Worm (Caenorhabditis elegans): ENCODE results near the gene nhr-112.
A peak's percentile ranks its signal among the peaks of the same experiment; 100 is the strongest.

nhr-112 gene

DNA sequence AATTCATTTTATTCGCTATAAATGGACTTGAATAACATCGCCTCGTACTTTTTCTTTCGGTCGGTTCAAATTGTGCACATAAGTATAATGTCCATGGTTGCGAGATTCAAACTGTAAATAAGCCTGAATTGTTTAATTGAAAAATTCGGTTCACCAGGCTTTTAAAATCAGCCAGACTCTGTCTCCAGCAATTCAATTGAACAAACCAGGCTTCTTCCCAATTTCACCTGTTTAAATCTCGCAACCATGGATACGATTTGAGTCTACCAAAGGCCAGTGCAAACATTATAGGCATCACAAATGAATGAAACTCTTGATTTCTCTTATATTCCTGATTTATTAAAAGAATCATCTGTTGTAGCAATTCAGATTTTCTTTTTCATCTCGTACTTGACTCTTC lies 8.0 kb upstream of the nhr-112 start, which contains the start of gene srz-100:
srz-100 (plus strand) TSS at position 301 of the 400 bp plus-strand sequence.
- TF ChIP-seq dao-5 (tag; optimal IDR thresholded peaks at IDR 0.05) (no peak), him-1 (tag; optimal IDR thresholded peaks at IDR 0.05) (no peak), W03F9.2 (tag; optimal IDR thresholded peaks at IDR 0.05) (no peak)

- no peak for TF ChIP-seq him-1 (tag; optimal IDR thresholded peaks at IDR 0.05)
- no peak for TF ChIP-seq W03F9.2 (tag; optimal IDR thresholded peaks at IDR 0.05)
Measured at ce11 chrV:16729961-16730360, 6.3 kb upstream of the nhr-112 start, which contains the start of gene srz-99. TSS of gene srz-99 (plus strand) at chrV:16730261.

- TF ChIP-seq dao-5 (tag; optimal IDR thresholded peaks at IDR 0.05) (no peak), him-1 (tag; optimal IDR thresholded peaks at IDR 0.05) (no peak), W03F9.2 (tag; optimal IDR thresholded peaks at IDR 0.05) (no peak)
Measured at ce11 chrV:16728431-16728830, 4.8 kb upstream of the nhr-112 start, which contains the start of gene fbxa-127. TSS of gene fbxa-127 (plus strand) at chrV:16728731.

- TF ChIP-seq him-1 (tag; optimal IDR thresholded peaks at IDR 0.05) (no peak), dao-5 (tag; optimal IDR thresholded peaks at IDR 0.05) (no peak), W03F9.2 (tag; optimal IDR thresholded peaks at IDR 0.05) (no peak)
Measured at ce11 chrV:16726915-16727314, 3.3 kb upstream of the nhr-112 start, which contains the start of gene T25E12.14. TSS of gene T25E12.14 (plus strand) at chrV:16727215.

- TF ChIP-seq W03F9.2 (tag; optimal IDR thresholded peaks at IDR 0.05) (peak; percentile 47), dao-5 (tag; optimal IDR thresholded peaks at IDR 0.05) (no peak)
Measured at ce11 chrV:16725955-16726354, 2.3 kb upstream of the nhr-112 start.

DNA sequence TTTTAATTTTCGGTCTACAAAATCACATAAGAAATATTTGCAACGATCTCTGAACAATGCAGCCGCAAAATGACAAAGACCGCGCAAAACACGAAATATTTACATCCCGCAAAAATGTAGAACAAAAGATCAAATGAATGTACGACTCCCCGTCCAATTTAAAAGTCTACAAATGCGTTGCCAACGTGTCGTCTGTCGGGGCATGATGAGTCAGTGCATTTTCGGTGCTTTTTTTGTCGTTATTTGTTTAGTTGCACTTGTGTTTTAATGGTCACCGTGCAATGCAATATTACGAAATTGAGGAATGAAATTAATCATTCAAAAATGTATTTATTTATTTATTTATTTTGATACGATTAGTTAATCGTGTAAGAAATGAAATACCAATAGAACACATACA lies 930 bp upstream of the nhr-112 start:
- TF ChIP-seq him-1 (tag; optimal IDR thresholded peaks at IDR 0.05) = no peak

DNA sequence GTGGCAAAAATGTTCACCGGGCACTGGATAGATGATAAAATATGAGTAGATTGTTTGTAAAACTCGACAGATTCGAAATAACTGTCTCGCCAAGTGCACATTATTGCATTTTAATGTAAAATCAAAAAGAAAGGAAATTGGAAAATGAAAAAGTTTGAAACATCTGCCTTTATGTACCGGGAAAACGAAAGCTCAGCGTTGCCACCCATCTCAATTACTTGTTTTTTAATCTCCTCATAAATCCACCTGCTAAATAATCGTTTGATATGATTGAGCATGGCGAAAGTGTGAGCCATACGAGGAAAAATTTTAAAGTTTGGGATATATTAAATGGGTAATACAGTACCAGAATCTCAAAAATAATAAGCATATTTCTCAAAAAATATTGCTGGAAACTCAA lies 7.1 kb downstream of the nhr-112 start, which contains the start of gene srh-137:
srh-137 (minus strand) TSS at position 101 of the 400 bp plus-strand sequence.
- TF ChIP-seq dao-5 (tag; optimal IDR thresholded peaks at IDR 0.05) = no peak
- no peak for TF ChIP-seq W03F9.2 (tag; optimal IDR thresholded peaks at IDR 0.05)
- no peak for TF ChIP-seq him-1 (tag; optimal IDR thresholded peaks at IDR 0.05)

ce11 chrV:16713797-16714196 lies 9.8 kb downstream of the nhr-112 start:
- TF ChIP-seq dao-5 (tag; optimal IDR thresholded peaks at IDR 0.05) = no peak
- TF ChIP-seq W03F9.2 (tag; optimal IDR thresholded peaks at IDR 0.05) = no peak
- TF ChIP-seq him-1 (tag; optimal IDR thresholded peaks at IDR 0.05) = no peak

ce11 chrV:16706549-16706948 lies 17.1 kb downstream of the nhr-112 start, which contains the start of gene clec-9:
TSS of gene clec-9 (minus strand) at chrV:16706649.
- TF ChIP-seq dao-5 (tag; optimal IDR thresholded peaks at IDR 0.05) (no peak), W03F9.2 (tag; optimal IDR thresholded peaks at IDR 0.05) (no peak), him-1 (tag; optimal IDR thresholded peaks at IDR 0.05) (no peak)

DNA sequence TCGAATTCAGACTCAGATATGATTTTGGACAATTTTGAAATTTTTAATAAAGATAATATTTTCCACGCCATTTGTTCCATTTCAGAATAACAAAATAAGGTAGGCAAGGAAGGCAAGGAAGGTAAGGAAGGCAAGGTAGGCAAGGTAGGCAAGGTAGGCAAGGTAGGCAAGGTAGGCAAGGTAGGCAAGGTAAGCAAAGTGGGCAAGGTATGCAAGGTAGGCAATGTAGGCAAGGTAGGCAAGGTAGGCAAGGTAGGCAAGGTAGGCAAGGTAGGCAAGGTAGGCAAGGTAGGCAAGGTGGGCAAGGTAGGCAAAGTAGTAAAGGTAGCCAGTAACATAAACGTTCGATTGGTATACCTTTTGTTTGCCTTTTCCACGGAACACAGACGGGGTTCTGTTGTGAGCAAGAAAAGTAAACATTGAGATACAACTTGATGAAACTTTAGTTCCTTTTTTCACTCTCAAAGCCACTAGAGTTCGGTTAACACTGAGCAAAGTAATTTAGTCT lies 23.8 kb downstream of the nhr-112 start, which contains the start of gene Y70C5C.1:
Y70C5C.1 (plus strand) TSS at position 458 of the 508 bp plus-strand sequence.
- TF ChIP-seq dao-5 (tag; optimal IDR thresholded peaks at IDR 0.05) (no peak), him-1 (tag; optimal IDR thresholded peaks at IDR 0.05) (no peak), W03F9.2 (tag; optimal IDR thresholded peaks at IDR 0.05) (no peak)

DNA sequence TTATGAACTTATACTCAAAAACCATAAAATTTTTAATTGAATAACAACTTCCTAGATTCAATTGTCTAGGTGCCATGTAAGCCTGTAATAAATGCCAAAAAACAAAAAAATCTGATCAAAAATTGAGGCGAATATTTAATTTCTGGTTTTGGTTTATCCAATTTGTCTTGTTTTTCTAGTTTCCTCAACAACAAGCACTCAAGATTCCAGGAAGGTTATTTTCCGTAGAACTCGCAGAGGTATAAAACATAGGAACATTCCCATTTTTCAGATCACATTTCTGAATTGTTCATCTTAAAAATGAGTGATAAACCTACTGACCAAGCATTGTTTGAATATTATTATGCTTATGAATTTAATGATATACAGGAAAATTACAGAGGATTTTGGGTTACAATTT lies 26.5 kb downstream of the nhr-112 start, which contains the start of gene srw-41:
srw-41 (plus strand) TSS at position 301 of the 400 bp plus-strand sequence.
- TF ChIP-seq dao-5 (tag; optimal IDR thresholded peaks at IDR 0.05) (no peak), W03F9.2 (tag; optimal IDR thresholded peaks at IDR 0.05) (no peak), him-1 (tag; optimal IDR thresholded peaks at IDR 0.05) (no peak)

- no peak for TF ChIP-seq him-1 (tag; optimal IDR thresholded peaks at IDR 0.05)
- TF ChIP-seq dao-5 (tag; optimal IDR thresholded peaks at IDR 0.05) = no peak
- TF ChIP-seq W03F9.2 (tag; optimal IDR thresholded peaks at IDR 0.05) = no peak
Measured at ce11 chrV:16695499-16695898, 28.1 kb downstream of the nhr-112 start.

- TF ChIP-seq dao-5 (tag; optimal IDR thresholded peaks at IDR 0.05) (no peak), W03F9.2 (tag; optimal IDR thresholded peaks at IDR 0.05) (no peak), him-1 (tag; optimal IDR thresholded peaks at IDR 0.05) (no peak)
Measured at ce11 chrV:16694538-16694937, 29.1 kb downstream of the nhr-112 start, which contains the start of gene srz-101. TSS of gene srz-101 (plus strand) at chrV:16694838.

- TF ChIP-seq him-1 (tag; optimal IDR thresholded peaks at IDR 0.05) (no peak), dao-5 (tag; optimal IDR thresholded peaks at IDR 0.05) (no peak), W03F9.2 (tag; optimal IDR thresholded peaks at IDR 0.05) (no peak)
Measured at ce11 chrV:16693732-16694131, 29.9 kb downstream of the nhr-112 start, which contains the start of gene srw-42. TSS of gene srw-42 (minus strand) at chrV:16693832.

DNA sequence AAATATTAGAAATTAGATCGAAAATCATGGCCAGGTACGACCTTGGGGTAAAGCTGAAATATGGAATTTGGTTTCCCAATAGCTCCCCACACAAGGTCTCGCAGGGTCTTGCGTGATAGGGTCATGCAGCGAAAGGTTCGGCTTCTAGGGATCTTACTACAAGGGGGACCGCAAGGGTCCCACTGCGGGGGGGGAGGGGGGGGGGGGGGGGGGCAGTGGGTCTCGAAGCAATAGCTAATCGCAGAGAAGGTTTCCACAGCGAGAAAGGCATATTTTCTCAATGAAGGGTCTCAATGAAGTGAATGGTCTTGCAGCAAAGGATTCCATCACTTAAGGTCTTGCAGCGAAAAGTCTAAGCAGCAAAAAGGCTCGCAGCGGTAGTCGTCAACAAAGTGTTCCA lies 30.7 kb downstream of the nhr-112 start:
- TF ChIP-seq dao-5 (tag; optimal IDR thresholded peaks at IDR 0.05) (no peak), him-1 (tag; optimal IDR thresholded peaks at IDR 0.05) (no peak), W03F9.2 (tag; optimal IDR thresholded peaks at IDR 0.05) (no peak)

All from whole organism, L4/young adult.